Worm (Caenorhabditis elegans) whole organism, late embryonic: ENCODE data around the gene C29F3.7.

Source experiments
- ama-1 ChIP-seq: fragments of 150-350 bp; optimal IDR thresholded peaks from 2 replicates; lab custom pipeline; 2014
- ceh-48 ChIP-seq: sonication (generic microtip); optimal IDR thresholded peaks from 2 replicates; lab custom pipeline; 2016; ENCODE audit warnings: missing genetic modification characterization, inconsistent platforms, missing compliant biosample characterization
- ceh-9 ChIP-seq: sonication (generic microtip); optimal IDR thresholded peaks from 2 replicates; lab custom pipeline; 2016; ENCODE audit warnings: mild to moderate bottlenecking, missing genetic modification characterization, inconsistent platforms, missing compliant biosample characterization
- nhr-11 ChIP-seq: fragments of 150-350 bp; optimal IDR thresholded peaks from 2 replicates; lab custom pipeline; 2014; ENCODE audit warnings: missing biosample characterization, missing genetic modification characterization
- tbx-2 ChIP-seq: sonication (generic microtip); optimal IDR thresholded peaks from 2 replicates; lab custom pipeline; 2016; ENCODE audit warnings: missing genetic modification characterization, missing compliant biosample characterization
- zip-5 ChIP-seq: sonication (generic microtip); optimal IDR thresholded peaks from 2 replicates; lab custom pipeline; 2016; ENCODE audit warnings: missing genetic modification characterization, missing compliant biosample characterization
- ztf-16 ChIP-seq: sonication (generic microtip); optimal IDR thresholded peaks from 2 replicates; lab custom pipeline; 2017; ENCODE audit warnings: missing genetic modification characterization, missing compliant biosample characterization

ce11 chrV:15380857-15381256 is 26.2 kb downstream of the C29F3.7 start, which contains the start of gene dhs-23:
- no peak for TF ChIP-seq nhr-11 (tag; lab: Kevin White, UChicago)
- TF ChIP-seq ceh-9 (tag; lab: Kevin White, UChicago) = no peak
- TF ChIP-seq zip-5 = no peak
- no peak for TF ChIP-seq ceh-48 (tag; lab: Kevin White, UChicago)
- no peak for TF ChIP-seq tbx-2
- no peak for TF ChIP-seq ztf-16 (tag; lab: Kevin White, UChicago)
- no peak for TF ChIP-seq ama-1 (lab: Kevin White, UChicago)
